Worm (Caenorhabditis elegans) whole organism, L4 larva: ENCODE data around the gene F35H10.3.

Source experiments
- F10B5.3 ChIP-seq: sonication (generic microtip); optimal IDR thresholded peaks from 2 replicates; lab custom pipeline; 2016; ENCODE audit warnings: mild to moderate bottlenecking, missing genetic modification characterization, missing compliant biosample characterization
- F26F4.8 ChIP-seq: fragments of 200-800 bp; sonication (Bioruptor generic); conservative IDR thresholded peaks from 2 replicates; pipeline ENCODE4 v1.3.6; 2022; ENCODE audit warnings: missing genetic modification characterization, missing compliant biosample characterization
- F44E2.7 ChIP-seq: fragments of 200-800 bp; sonication (Bioruptor generic); IDR thresholded peaks from 2 replicates; pipeline ENCODE4 v2.1.2; 2022; ENCODE audit warnings: missing genetic modification characterization, missing compliant biosample characterization
- F49E8.2 ChIP-seq: sonication (generic microtip); optimal IDR thresholded peaks from 2 replicates; lab custom pipeline; 2016; ENCODE audit warnings: missing compliant biosample characterization, mild to moderate bottlenecking, missing genetic modification characterization, borderline replicate concordance
- R02D3.7 ChIP-seq: fragments of 150-350 bp; sonication (generic microtip); optimal IDR thresholded peaks from 3 replicates; lab custom pipeline; 2014; ENCODE audit warnings: missing biosample characterization, missing genetic modification characterization
- Y5F2A.4 ChIP-seq: fragments of 200-800 bp; sonication (Bioruptor generic); optimal IDR thresholded peaks from 2 replicates; lab custom pipeline; 2018; ENCODE audit warnings: mild to moderate bottlenecking, missing genetic modification characterization, missing compliant biosample characterization
- Y75B8A.6 ChIP-seq: fragments of 200-800 bp; sonication (Bioruptor generic); IDR thresholded peaks from 2 replicates; pipeline ENCODE4 v1.3.6; 2022; ENCODE audit warnings: missing genetic modification reagents, missing genetic modification characterization, missing compliant biosample characterization
- aha-1 ChIP-seq: fragments of 150-350 bp; peaks from one replicate; lab custom pipeline; 2014; ENCODE audit warnings: missing biosample characterization, missing genetic modification characterization
- ama-1 ChIP-seq: fragments of 150-350 bp; optimal IDR thresholded peaks from 2 replicates; lab custom pipeline; 2014; ENCODE audit warnings: inconsistent platforms, mixed read lengths
- arid-1 ChIP-seq: fragments of 200-800 bp; sonication (Bioruptor generic); conservative IDR thresholded peaks from 2 replicates; pipeline ENCODE4 v1.3.6; 2022; ENCODE audit warnings: missing genetic modification reagents, missing genetic modification characterization, missing compliant biosample characterization
- attf-4 ChIP-seq: sonication (generic microtip); optimal IDR thresholded peaks from 3 replicates; lab custom pipeline; 2017; ENCODE audit warnings: missing biosample characterization, missing genetic modification characterization
- ceh-62 ChIP-seq: sonication (generic microtip); optimal IDR thresholded peaks from 2 replicates; lab custom pipeline; 2017; ENCODE audit warnings: missing biosample characterization, missing genetic modification characterization
- cey-2 ChIP-seq: sonication (generic microtip); optimal IDR thresholded peaks from 3 replicates; lab custom pipeline; 2017; ENCODE audit warnings: missing genetic modification characterization, mild to moderate bottlenecking, missing compliant biosample characterization, antibody characterized with exemption, borderline replicate concordance; ENCODE audit not compliant: insufficient read depth
- ctbp-1 ChIP-seq: fragments of 200-800 bp; sonication (Bioruptor generic); IDR thresholded peaks from 2 replicates; pipeline ENCODE4 v1.3.6; 2022; ENCODE audit warnings: missing genetic modification reagents, missing genetic modification characterization, missing compliant biosample characterization
- daf-12 ChIP-seq: fragments of 150-350 bp; optimal IDR thresholded peaks from 2 replicates; lab custom pipeline; 2014; ENCODE audit warnings: missing biosample characterization, missing genetic modification reagents, missing genetic modification characterization
- daf-8 ChIP-seq: fragments of 200-800 bp; sonication (Bioruptor generic); IDR thresholded peaks from 2 replicates; pipeline ENCODE4 v1.3.6; 2022; ENCODE audit warnings: missing genetic modification characterization, missing compliant biosample characterization
- dmd-8 ChIP-seq: fragments of 200-800 bp; sonication (Bioruptor generic); IDR thresholded peaks from 2 replicates; pipeline ENCODE4 v1.3.6; 2022; ENCODE audit warnings: missing genetic modification characterization, missing compliant biosample characterization
- dpl-1 ChIP-seq: fragments of 150-350 bp; optimal IDR thresholded peaks from 2 replicates; lab custom pipeline; 2014; ENCODE audit warnings: missing biosample characterization, missing genetic modification reagents, missing genetic modification characterization
- dve-1 ChIP-seq: sonication (generic microtip); optimal IDR thresholded peaks from 2 replicates; lab custom pipeline; 2017; ENCODE audit warnings: antibody characterized with exemption, mild to moderate bottlenecking, missing genetic modification characterization, missing compliant biosample characterization; ENCODE audit not compliant: insufficient read depth
- egl-27 ChIP-seq: sonication (generic microtip); optimal IDR thresholded peaks from 3 replicates; lab custom pipeline; 2017; ENCODE audit warnings: missing biosample characterization, missing genetic modification reagents, missing genetic modification characterization
- fkh-10 ChIP-seq: fragments of 150-350 bp; optimal IDR thresholded peaks from 2 replicates; lab custom pipeline; 2014; ENCODE audit warnings: missing biosample characterization, missing genetic modification reagents, missing genetic modification characterization
- hlh-11 ChIP-seq: fragments of 200-800 bp; sonication (Bioruptor generic); optimal IDR thresholded peaks from 2 replicates; lab custom pipeline; 2018; ENCODE audit warnings: mild to moderate bottlenecking, missing genetic modification characterization, missing compliant biosample characterization
- lim-7 ChIP-seq: fragments of 200-800 bp; sonication (Bioruptor generic); IDR thresholded peaks from 2 replicates; pipeline ENCODE4 v1.3.6; 2022; ENCODE audit warnings: missing genetic modification characterization, missing compliant biosample characterization
- lin-29 ChIP-seq: fragments of 200-800 bp; sonication (Bioruptor generic); IDR thresholded peaks from 2 replicates; pipeline ENCODE4 v1.3.6; 2022; ENCODE audit warnings: missing genetic modification reagents, missing genetic modification characterization, missing compliant biosample characterization
- lin-38 ChIP-seq: fragments of 200-800 bp; sonication (Bioruptor generic); IDR thresholded peaks from 2 replicates; pipeline ENCODE4 v1.3.6; 2022; ENCODE audit warnings: missing genetic modification reagents, missing genetic modification characterization, missing compliant biosample characterization
- lin-39 ChIP-seq: fragments of 150-350 bp; optimal IDR thresholded peaks from 2 replicates; lab custom pipeline; 2014; ENCODE audit warnings: missing biosample characterization, missing genetic modification reagents, missing genetic modification characterization
- madf-5 ChIP-seq, 2 experiments: fragments of 200-800 bp; sonication (Bioruptor generic); IDR thresholded peaks; 2 replicates each; pipeline ENCODE4 v1.3.6; 2022; ENCODE audit warnings: missing compliant biosample characterization in 2 of 2, missing genetic modification characterization in 2 of 2
- madf-9 ChIP-seq: fragments of 200-800 bp; sonication (Bioruptor generic); conservative IDR thresholded peaks from 2 replicates; pipeline ENCODE4 v1.3.6; 2022; ENCODE audit warnings: missing genetic modification reagents, missing genetic modification characterization, missing compliant biosample characterization
- mdt-29 ChIP-seq: fragments of 200-800 bp; sonication (Bioruptor generic); IDR thresholded peaks from 2 replicates; pipeline ENCODE4 v1.3.6; 2022; ENCODE audit warnings: missing genetic modification reagents, missing genetic modification characterization, missing compliant biosample characterization
- mep-1 ChIP-seq: fragments of 150-350 bp; sonication (generic microtip); optimal IDR thresholded peaks from 3 replicates; lab custom pipeline; 2014; ENCODE audit warnings: missing biosample characterization, missing genetic modification characterization
- mxl-3 ChIP-seq: fragments of 200-800 bp; sonication (Bioruptor generic); optimal IDR thresholded peaks from 2 replicates; lab custom pipeline; 2018; ENCODE audit warnings: mild to moderate bottlenecking, missing genetic modification characterization, missing compliant biosample characterization
- nhr-10 ChIP-seq: fragments of 150-350 bp; optimal IDR thresholded peaks from 2 replicates; lab custom pipeline; 2014; ENCODE audit warnings: missing biosample characterization, missing genetic modification characterization
- nhr-102 ChIP-seq: sonication (generic microtip); optimal IDR thresholded peaks from 2 replicates; lab custom pipeline; 2016; ENCODE audit warnings: mild to moderate bottlenecking, missing genetic modification characterization, moderate library complexity, missing compliant biosample characterization
- nhr-111 ChIP-seq: fragments of 200-800 bp; sonication (Bioruptor generic); optimal IDR thresholded peaks from 2 replicates; lab custom pipeline; 2018; ENCODE audit warnings: mild to moderate bottlenecking, missing genetic modification characterization, missing compliant biosample characterization
- nhr-237 ChIP-seq: sonication (generic microtip); optimal IDR thresholded peaks from 2 replicates; lab custom pipeline; 2017; ENCODE audit warnings: missing biosample characterization, missing genetic modification characterization
- nhr-25 ChIP-seq: sonication (generic microtip); optimal IDR thresholded peaks from 2 replicates; lab custom pipeline; 2017; ENCODE audit warnings: missing genetic modification characterization, mild to moderate bottlenecking, missing compliant biosample characterization, antibody characterized with exemption, moderate library complexity, borderline replicate concordance; ENCODE audit not compliant: insufficient read depth
- nhr-28 ChIP-seq: fragments of 150-350 bp; optimal IDR thresholded peaks from 2 replicates; lab custom pipeline; 2014; ENCODE audit warnings: missing biosample characterization, missing genetic modification characterization
- nhr-48 ChIP-seq: sonication (generic microtip); optimal IDR thresholded peaks from 2 replicates; lab custom pipeline; 2016; ENCODE audit warnings: mild to moderate bottlenecking, missing genetic modification characterization, missing compliant biosample characterization
- nhr-76 ChIP-seq: fragments of 150-350 bp; optimal IDR thresholded peaks from 2 replicates; lab custom pipeline; 2014; ENCODE audit warnings: missing biosample characterization, missing genetic modification characterization
- nhr-77 ChIP-seq: fragments of 150-350 bp; optimal IDR thresholded peaks from 2 replicates; lab custom pipeline; 2014; ENCODE audit warnings: missing biosample characterization, missing genetic modification characterization
- pha-4 ChIP-seq, 2 experiments: fragments of 150-350 bp in 1 of 2; fragments of 200-800 bp in 1 of 2; sonication (Bioruptor generic) in 1 of 2; IDR thresholded peaks in 1 of 2; optimal IDR thresholded peaks in 1 of 2; 2 replicates each; pipeline versions ENCODE4 v1.3.6 to Lab custom; 2014 to 2022; ENCODE audit warnings: missing genetic modification characterization in 2 of 2, missing genetic modification reagents in 2 of 2, missing biosample characterization in 1 of 2, missing compliant biosample characterization in 1 of 2
- php-3 ChIP-seq: fragments of 200-800 bp; sonication (Bioruptor generic); IDR thresholded peaks from 2 replicates; pipeline ENCODE4 v1.3.6; 2022; ENCODE audit warnings: missing genetic modification reagents, missing genetic modification characterization, missing compliant biosample characterization
- sdz-12 ChIP-seq: fragments of 200-800 bp; sonication (Bioruptor generic); optimal IDR thresholded peaks from 2 replicates; lab custom pipeline; 2018; ENCODE audit warnings: mild to moderate bottlenecking, missing genetic modification characterization, missing compliant biosample characterization
- snpc-4 ChIP-seq: fragments of 150-350 bp; optimal IDR thresholded peaks from 2 replicates; lab custom pipeline; 2014; ENCODE audit warnings: missing biosample characterization, missing genetic modification characterization
- tra-1 ChIP-seq: fragments of 200-800 bp; sonication (Bioruptor generic); IDR thresholded peaks from 2 replicates; pipeline ENCODE4 v1.3.6; 2022; ENCODE audit warnings: missing genetic modification reagents, missing genetic modification characterization, missing compliant biosample characterization
- unc-130 ChIP-seq: sonication (generic microtip); optimal IDR thresholded peaks from 2 replicates; lab custom pipeline; 2016; ENCODE audit warnings: missing genetic modification reagents, missing genetic modification characterization, missing compliant biosample characterization
- unc-39 ChIP-seq: sonication (generic microtip); optimal IDR thresholded peaks from 2 replicates; lab custom pipeline; 2017; ENCODE audit warnings: missing biosample characterization, missing genetic modification characterization
- unc-62 ChIP-seq, 3 experiments: fragments of 150-350 bp in 1 of 3; sonication (generic microtip); optimal IDR thresholded peaks in 2 of 3; peaks in 1 of 3; 1 replicate in 1 of 3; 2 replicates in 2 of 3; lab custom pipeline; 2014 to 2017; ENCODE audit warnings: missing biosample characterization in 3 of 3, missing genetic modification characterization in 3 of 3, missing genetic modification reagents in 3 of 3, missing genotype in 1 of 3
- zag-1 ChIP-seq: fragments of 150-350 bp; optimal IDR thresholded peaks from 2 replicates; lab custom pipeline; 2014; ENCODE audit warnings: missing biosample characterization, missing genetic modification characterization
- zip-11 ChIP-seq: fragments of 200-800 bp; sonication (Bioruptor generic); IDR thresholded peaks from 2 replicates; pipeline ENCODE4 v1.3.6; 2022; ENCODE audit warnings: missing genetic modification characterization, missing compliant biosample characterization

The F35H10.3 gene

DNA sequence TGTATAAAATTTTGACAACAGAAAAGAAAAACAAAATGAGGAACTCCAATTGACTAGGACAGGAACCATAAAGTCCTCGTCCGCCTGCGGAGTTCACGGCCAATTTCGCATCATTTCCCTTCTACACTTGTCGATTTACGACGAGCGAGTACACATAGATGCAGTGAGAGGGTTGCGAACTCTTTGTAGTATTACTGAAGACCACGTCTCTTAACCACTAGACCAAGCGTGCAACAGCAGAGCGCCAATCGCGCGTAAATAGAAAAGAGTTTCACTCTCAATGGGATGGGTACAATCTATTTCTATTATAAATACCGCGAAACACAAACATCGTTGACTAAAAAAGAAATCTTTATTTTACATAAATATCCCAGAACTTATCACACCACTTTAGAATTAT, 49.6 kb downstream of the F35H10.3 start:
- TF ChIP-seq attf-4 (tag; lab: Kevin White, UChicago), result no peak
- no peak for TF ChIP-seq unc-62 (GFP tag; optimal IDR thresholded peaks at IDR 0.05 in 1 of 2; lab: Kevin White, UChicago)
- TF ChIP-seq unc-62 (tag; optimal IDR thresholded peaks at IDR 0.05; lab: Kevin White, UChicago), result no peak
- TF ChIP-seq nhr-102 (tag; lab: Kevin White, UChicago), result peak; percentile 61
- no peak for TF ChIP-seq ceh-62 (tag; lab: Kevin White, UChicago)
- peak; percentile 60 for TF ChIP-seq ama-1 (lab: Kevin White, UChicago)
- TF ChIP-seq F10B5.3 (tag; lab: Kevin White, UChicago), result no peak
- TF ChIP-seq nhr-48 (tag; lab: Kevin White, UChicago), result peak; percentile 46
- 0 out of 2 replicates have a peak, but pooled peaks have one; percentile 53 for TF ChIP-seq madf-9 (GFP tag; lab: Robert Waterston, UW)
- no peak for TF ChIP-seq snpc-4 (tag; lab: Kevin White, UChicago)
- TF ChIP-seq arid-1, result peak; percentile 82
- no peak for TF ChIP-seq daf-8 (GFP tag; lab: Robert Waterston, UW)
- TF ChIP-seq nhr-10 (tag; lab: Kevin White, UChicago), result no peak
- peak; percentile 48 for TF ChIP-seq nhr-77
- no peak for TF ChIP-seq nhr-76 (tag; lab: Kevin White, UChicago)
- TF ChIP-seq unc-39 (tag; lab: Kevin White, UChicago), result no peak
- TF ChIP-seq mep-1 (tag; lab: Kevin White, UChicago), result peak; percentile 87
- TF ChIP-seq lin-38, result peak; percentile 79
- no peak for TF ChIP-seq lin-29 (GFP tag; lab: Robert Waterston, UW)
- peak; percentile 77; the same call in 1 of the 2 replicates for TF ChIP-seq ctbp-1 (GFP tag; lab: Robert Waterston, UW)
- peak; percentile 67; the same call in 1 of the 2 replicates for TF ChIP-seq dmd-8 (GFP tag; lab: Robert Waterston, UW)
- no peak for TF ChIP-seq lin-39 (tag; lab: Kevin White, UChicago)
- no peak for TF ChIP-seq sdz-12 (GFP tag; lab: Kevin White, UChicago)
- peak; percentile 54; the same call in 1 of the 2 replicates for TF ChIP-seq zip-11 (GFP tag; lab: Robert Waterston, UW)
- 0 out of 2 replicates have a peak, but pooled peaks have one; percentile 73 for TF ChIP-seq Y75B8A.6 (GFP tag; lab: Robert Waterston, UW)
- no peak for TF ChIP-seq zag-1 (tag; lab: Kevin White, UChicago)
- TF ChIP-seq madf-5 (GFP tag; IDR thresholded peaks at IDR 0.05; lab: Robert Waterston, UW), result peak; percentile 78 to 86; a peak in 3 of 4 replicates
- TF ChIP-seq egl-27 (tag; lab: Kevin White, UChicago), result no peak
- no peak for TF ChIP-seq F44E2.7 (GFP tag; lab: Robert Waterston, UW)
- peak; percentile 46 for TF ChIP-seq dpl-1
- 0 out of 2 replicates have a peak, but pooled peaks have one; percentile 54 for TF ChIP-seq php-3 (GFP tag; lab: Robert Waterston, UW)
- peak; percentile 65 for TF ChIP-seq nhr-28 (tag; lab: Kevin White, UChicago)
- no peak for TF ChIP-seq nhr-111 (GFP tag; lab: Kevin White, UChicago)
- TF ChIP-seq cey-2, result no peak
- peak; percentile 76 for TF ChIP-seq dve-1 (tag; lab: Kevin White, UChicago)
- peak; percentile 83 for TF ChIP-seq mdt-29 (GFP tag; lab: Robert Waterston, UW)
- peak; percentile 62 for TF ChIP-seq Y5F2A.4 (GFP tag; lab: Kevin White, UChicago)
- no peak for TF ChIP-seq nhr-25 (tag; lab: Kevin White, UChicago)
- peak; percentile 71 for TF ChIP-seq unc-130 (GFP tag; lab: Kevin White, UChicago)
- peak; percentile 77 for TF ChIP-seq R02D3.7 (tag; lab: Kevin White, UChicago)
- TF ChIP-seq lim-7, result peak; percentile 76
- TF ChIP-seq aha-1, result peak; percentile 96
- peak; percentile 45 for TF ChIP-seq mxl-3 (GFP tag; lab: Kevin White, UChicago)
- peak; percentile 53 for TF ChIP-seq F49E8.2 (tag; lab: Kevin White, UChicago)
- TF ChIP-seq daf-12 (tag; lab: Kevin White, UChicago), result no peak
- peak; percentile 60; the same call in 1 of the 2 replicates for TF ChIP-seq F26F4.8 (GFP tag; lab: Robert Waterston, UW)
- TF ChIP-seq pha-4 (GFP tag; IDR thresholded peaks at IDR 0.05; lab: Robert Waterston, UW), result peak; percentile 89
- TF ChIP-seq pha-4 (tag; optimal IDR thresholded peaks at IDR 0.05; lab: Kevin White, UChicago), result peak; percentile 61
- no peak for TF ChIP-seq fkh-10 (GFP tag; lab: Kevin White, UChicago)
- TF ChIP-seq hlh-11, result peak; percentile 67
- TF ChIP-seq nhr-237 (tag; lab: Kevin White, UChicago), result no peak
- peak; percentile 57; the same call in 1 of the 2 replicates for TF ChIP-seq tra-1
